Fruit fly (Drosophila melanogaster) whole organism, embryonic: Measurements from ENCODE around the gene kirre.

Experiments
- Adf1 ChIP-seq: fragments of 200-800 bp; sonication (Bioruptor generic); IDR thresholded peaks from 2 replicates; pipeline ENCODE4 v1.3.6; 2022; ENCODE audit warnings: missing biosample characterization, missing genetic modification characterization
- Blimp-1 ChIP-seq: fragments of 200-800 bp; sonication (Bioruptor generic); optimal IDR thresholded peaks from 3 replicates; lab custom pipeline; 2018; ENCODE audit warnings: missing biosample characterization, missing genetic modification characterization, mild to moderate bottlenecking, moderate library complexity, missing genetic modification reagents
- CG10274 ChIP-seq: fragments of 200-800 bp; sonication (Bioruptor generic); optimal IDR thresholded peaks from 3 replicates; lab custom pipeline; 2017; ENCODE audit warnings: missing biosample characterization, mild to moderate bottlenecking, missing genetic modification characterization
- CG12219 ChIP-seq: fragments of 200-800 bp; sonication (Bioruptor generic); optimal IDR thresholded peaks from 3 replicates; lab custom pipeline; 2018; ENCODE audit warnings: missing biosample characterization, mild to moderate bottlenecking, missing genetic modification characterization
- CG12236 ChIP-seq: fragments of 200-800 bp; sonication (Bioruptor generic); optimal IDR thresholded peaks from 2 replicates; lab custom pipeline; 2016; ENCODE audit warnings: missing biosample characterization, missing genetic modification characterization
- CG12299 ChIP-seq: fragments of 200-800 bp; sonication (Bioruptor generic); optimal IDR thresholded peaks from 2 replicates; lab custom pipeline; 2018; ENCODE audit warnings: missing biosample characterization, mild to moderate bottlenecking, missing genetic modification characterization
- CG1233 ChIP-seq: fragments of 200-800 bp; sonication (Bioruptor generic); optimal IDR thresholded peaks from 4 replicates; lab custom pipeline; 2018; ENCODE audit warnings: missing biosample characterization, mild to moderate bottlenecking, missing genetic modification characterization
- CG14710 ChIP-seq: fragments of 200-800 bp; sonication (Bioruptor generic); optimal IDR thresholded peaks from 3 replicates; lab custom pipeline; 2019; ENCODE audit warnings: missing biosample characterization, mild to moderate bottlenecking, missing genetic modification characterization, moderate library complexity
- CG14860 ChIP-seq: fragments of 200-800 bp; sonication (Bioruptor generic); IDR thresholded peaks from 3 replicates; pipeline ENCODE4 v1.3.6; 2022; ENCODE audit warnings: missing biosample characterization, missing genetic modification characterization; ENCODE audit not compliant: partially characterized antibody
- CG15479 ChIP-seq: fragments of 200-800 bp; sonication (Bioruptor generic); optimal IDR thresholded peaks from 3 replicates; lab custom pipeline; 2019; ENCODE audit warnings: missing biosample characterization, mild to moderate bottlenecking, missing genetic modification characterization, moderate library complexity
- CG15601 ChIP-seq: fragments of 200-800 bp; sonication (Bioruptor generic); optimal IDR thresholded peaks from 3 replicates; lab custom pipeline; 2019; ENCODE audit warnings: missing biosample characterization, mild to moderate bottlenecking, missing genetic modification characterization, moderate library complexity
- CG1603 ChIP-seq: fragments of 200-800 bp; sonication (Bioruptor generic); optimal IDR thresholded peaks from 2 replicates; lab custom pipeline; 2019; ENCODE audit warnings: missing biosample characterization, mild to moderate bottlenecking, missing genetic modification characterization, moderate library complexity
- CG1647 ChIP-seq: fragments of 200-800 bp; sonication (Bioruptor generic); optimal IDR thresholded peaks from 3 replicates; lab custom pipeline; 2016; ENCODE audit warnings: missing biosample characterization, missing genetic modification characterization
- CG16815 ChIP-seq: fragments of 200-800 bp; sonication (Bioruptor generic); optimal IDR thresholded peaks from 3 replicates; lab custom pipeline; 2017; ENCODE audit warnings: missing biosample characterization, mild to moderate bottlenecking, missing genetic modification characterization
- CG17186 ChIP-seq: fragments of 200-800 bp; sonication (Bioruptor generic); optimal IDR thresholded peaks from 3 replicates; lab custom pipeline; 2017; ENCODE audit warnings: missing biosample characterization, missing genetic modification reagents, missing genetic modification characterization
- CG18262 ChIP-seq: fragments of 200-800 bp; optimal IDR thresholded peaks from 3 replicates; lab custom pipeline; 2019; ENCODE audit warnings: missing biosample characterization, mild to moderate bottlenecking, missing genetic modification characterization, moderate library complexity
- CG18764 ChIP-seq: fragments of 200-800 bp; sonication (Bioruptor generic); optimal IDR thresholded peaks from 3 replicates; lab custom pipeline; 2016; ENCODE audit warnings: missing biosample characterization, missing genetic modification characterization
- CG2889 ChIP-seq: fragments of 200-800 bp; sonication (Bioruptor generic); IDR thresholded peaks from 3 replicates; pipeline ENCODE4 v1.3.6; 2022; ENCODE audit warnings: missing biosample characterization, missing genetic modification characterization
- CG33213 ChIP-seq: fragments of 200-800 bp; sonication (Bioruptor generic); optimal IDR thresholded peaks from 3 replicates; lab custom pipeline; 2016; ENCODE audit warnings: missing biosample characterization, missing genetic modification characterization
- CG4404 ChIP-seq: fragments of 200-800 bp; sonication (Bioruptor generic); IDR thresholded peaks from 2 replicates; pipeline ENCODE4 v1.3.6; 2022; ENCODE audit warnings: missing biosample characterization, missing genetic modification characterization
- CG4820 ChIP-seq: fragments of 200-800 bp; sonication (Bioruptor generic); optimal IDR thresholded peaks from 3 replicates; lab custom pipeline; 2016; ENCODE audit warnings: missing biosample characterization, missing genetic modification characterization
- CG8089 ChIP-seq: fragments of 200-800 bp; sonication (Bioruptor generic); optimal IDR thresholded peaks from 3 replicates; lab custom pipeline; 2016; ENCODE audit warnings: missing biosample characterization, missing genetic modification characterization
- CG8765 ChIP-seq: fragments of 200-800 bp; sonication (Bioruptor generic); IDR thresholded peaks from 2 replicates; pipeline ENCODE4 v1.3.6; 2022; ENCODE audit warnings: missing biosample characterization, missing genetic modification characterization
- Dad ChIP-seq: fragments of 200-800 bp; sonication (Bioruptor generic); optimal IDR thresholded peaks from 3 replicates; lab custom pipeline; 2016; ENCODE audit warnings: missing biosample characterization, missing genetic modification characterization
- Eip74EF ChIP-seq, 2 experiments: fragments of 200-800 bp in 1 of 2; fragments of >200 bp in 1 of 2; sonication (Bioruptor generic) in 1 of 2; optimal IDR thresholded peaks; 2 replicates each; lab custom pipeline; 2017 to 2019; ENCODE audit warnings: missing biosample characterization in 2 of 2, missing genetic modification characterization in 2 of 2, mild to moderate bottlenecking in 1 of 2, moderate library complexity in 1 of 2
- Hr51 ChIP-seq, 2 experiments: fragments of 200-800 bp; sonication (Bioruptor generic); optimal IDR thresholded peaks; 2 replicates in 1 of 2; 3 replicates in 1 of 2; lab custom pipeline; 2016 to 2018; ENCODE audit warnings: missing biosample characterization in 2 of 2, missing genetic modification characterization in 2 of 2, mild to moderate bottlenecking in 1 of 2, moderate library complexity in 1 of 2
- Mad ChIP-seq: fragments of 200-800 bp; sonication (Bioruptor generic); optimal IDR thresholded peaks from 2 replicates; lab custom pipeline; 2016; ENCODE audit warnings: missing biosample characterization, missing genetic modification characterization
- Mes4 ChIP-seq: fragments of 200-800 bp; sonication (Bioruptor generic); optimal IDR thresholded peaks from 2 replicates; lab custom pipeline; 2016; ENCODE audit warnings: missing biosample characterization, missing genetic modification characterization
- Nf-YA ChIP-seq: fragments of 200-800 bp; sonication (Bioruptor generic); IDR thresholded peaks from 2 replicates; pipeline ENCODE4 v1.3.6; 2022; ENCODE audit warnings: missing biosample characterization, missing genetic modification characterization
- Oli ChIP-seq: fragments of 200-800 bp; sonication (Bioruptor generic); optimal IDR thresholded peaks from 2 replicates; lab custom pipeline; 2018; ENCODE audit warnings: missing biosample characterization, mild to moderate bottlenecking, missing genetic modification characterization, moderate library complexity
- Poxn ChIP-seq: fragments of 200-800 bp; sonication (Bioruptor generic); IDR thresholded peaks from 2 replicates; pipeline ENCODE4 v1.3.6; 2022; ENCODE audit warnings: missing biosample characterization, missing genetic modification characterization
- ac ChIP-seq: fragments of 200-800 bp; sonication (Bioruptor generic); optimal IDR thresholded peaks from 3 replicates; lab custom pipeline; 2017; ENCODE audit warnings: missing biosample characterization, mild to moderate bottlenecking, missing genetic modification characterization
- az2 ChIP-seq: fragments of 200-800 bp; sonication (Bioruptor generic); optimal IDR thresholded peaks from 3 replicates; lab custom pipeline; 2016; ENCODE audit warnings: missing biosample characterization, missing genetic modification characterization
- btn ChIP-seq: fragments of 200-800 bp; sonication (Bioruptor generic); optimal IDR thresholded peaks from 2 replicates; lab custom pipeline; 2016; ENCODE audit warnings: missing biosample characterization, missing genetic modification characterization
- cad ChIP-seq: fragments of >200 bp; optimal IDR thresholded peaks from 2 replicates; lab custom pipeline; 2017; ENCODE audit warnings: missing biosample characterization, missing genetic modification characterization
- crc ChIP-seq: fragments of 200-800 bp; sonication (Bioruptor generic); optimal IDR thresholded peaks from 2 replicates; lab custom pipeline; 2016; ENCODE audit warnings: missing biosample characterization, missing genetic modification characterization
- insv ChIP-seq, 2 experiments: fragments of 200-800 bp; sonication (Bioruptor generic); optimal IDR thresholded peaks; 3 replicates each; lab custom pipeline; 2016 to 2018; ENCODE audit warnings: missing biosample characterization in 2 of 2, missing genetic modification characterization in 2 of 2
- jing ChIP-seq: fragments of 200-800 bp; sonication (Bioruptor generic); optimal IDR thresholded peaks from 2 replicates; lab custom pipeline; 2018; ENCODE audit warnings: missing biosample characterization, mild to moderate bottlenecking, missing genetic modification characterization
- ken ChIP-seq: fragments of 200-800 bp; sonication (Bioruptor generic); IDR thresholded peaks from 3 replicates; pipeline ENCODE4 v1.3.6; 2022; ENCODE audit warnings: missing biosample characterization, missing genetic modification characterization
- knrl ChIP-seq: fragments of 200-800 bp; sonication (Bioruptor generic); IDR thresholded peaks from 3 replicates; pipeline ENCODE4 v1.3.6; 2022; ENCODE audit warnings: missing biosample characterization, missing genetic modification characterization; ENCODE audit not compliant: partially characterized antibody
- oc ChIP-seq: fragments of 200-800 bp; sonication (Bioruptor generic); optimal IDR thresholded peaks from 2 replicates; lab custom pipeline; 2018; ENCODE audit warnings: missing biosample characterization, mild to moderate bottlenecking, missing genetic modification characterization, moderate library complexity
- sna ChIP-seq: fragments of 200-800 bp; sonication (Bioruptor generic); IDR thresholded peaks from 2 replicates; pipeline ENCODE4 v1.3.6; 2022; ENCODE audit warnings: missing biosample characterization, missing genetic modification characterization; ENCODE audit not compliant: partially characterized antibody
- so ChIP-seq: fragments of 200-800 bp; sonication (Bioruptor generic); IDR thresholded peaks from 3 replicates; pipeline ENCODE4 v1.3.6; 2022; ENCODE audit warnings: missing biosample characterization, missing genetic modification characterization
- sqz ChIP-seq: fragments of 200-800 bp; sonication (Bioruptor generic); optimal IDR thresholded peaks from 3 replicates; lab custom pipeline; 2018; ENCODE audit warnings: missing biosample characterization, mild to moderate bottlenecking, missing genetic modification characterization
- ssp ChIP-seq: fragments of 200-800 bp; sonication (Bioruptor generic); IDR thresholded peaks from 2 replicates; pipeline ENCODE4 v1.3.6; 2022; ENCODE audit warnings: missing biosample characterization, missing genetic modification characterization
- sug ChIP-seq: fragments of 200-800 bp; optimal IDR thresholded peaks from 2 replicates; lab custom pipeline; 2019; ENCODE audit warnings: missing biosample characterization, mild to moderate bottlenecking, missing genetic modification characterization, moderate library complexity
- tap ChIP-seq: fragments of 200-800 bp; optimal IDR thresholded peaks from 3 replicates; lab custom pipeline; 2019; ENCODE audit warnings: missing biosample characterization, mild to moderate bottlenecking, missing genetic modification characterization, moderate library complexity
- toy ChIP-seq: fragments of 200-800 bp; sonication (Bioruptor generic); IDR thresholded peaks from 2 replicates; pipeline ENCODE4 v1.3.6; 2022; ENCODE audit warnings: missing biosample characterization, missing genetic modification characterization
- twi ChIP-seq: fragments of 200-800 bp; optimal IDR thresholded peaks from 2 replicates; lab custom pipeline; 2019; ENCODE audit warnings: missing biosample characterization, mild to moderate bottlenecking, missing genetic modification characterization, moderate library complexity
- unpg ChIP-seq: fragments of 200-800 bp; sonication (Bioruptor generic); optimal IDR thresholded peaks from 3 replicates; lab custom pipeline; 2018; ENCODE audit warnings: missing biosample characterization, mild to moderate bottlenecking, missing genetic modification characterization, moderate library complexity

kirre gene

DNA sequence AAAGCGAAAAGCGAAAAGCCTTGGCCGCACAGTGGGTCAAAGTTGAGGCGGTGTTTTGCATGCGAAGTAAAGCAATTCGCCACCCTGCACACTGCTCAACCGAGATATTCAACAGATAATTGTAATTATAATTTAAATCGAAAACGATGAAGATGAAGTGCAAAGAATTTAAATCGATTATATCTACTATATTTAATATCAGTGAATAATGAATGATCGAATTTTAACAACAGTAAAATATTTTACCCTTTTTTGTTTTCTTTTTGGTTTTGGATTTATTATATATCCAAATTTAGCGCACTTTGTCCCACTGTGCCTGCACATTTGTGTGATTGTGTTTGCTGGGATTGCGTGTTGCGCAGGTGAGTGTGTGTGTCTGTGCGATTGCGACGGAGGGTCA, 47.1 kb downstream of the kirre start (continued):
- TF ChIP-seq tap (peak; percentile 80), btn (GFP tag; lab: Kevin White, UChicago) (no peak), Blimp-1 (GFP tag; lab: Kevin White, UChicago) (peak; percentile 80), CG14710 (peak; percentile 70), insv (GFP tag; optimal IDR thresholded peaks at IDR 0.05; lab: Kevin White, UChicago) (peak in 1 of 2 experiments; percentile 17), CG15479 (GFP tag; lab: Kevin White, UChicago) (no peak), Adf1 (0 out of 2 replicates have a peak, but pooled peaks have one; percentile 27), sqz (peak; percentile 67), Oli (tag; lab: Kevin White, UChicago) (peak; percentile 93), CG4820 (GFP tag; lab: Kevin White, UChicago) (peak; percentile 83), Eip74EF (GFP tag; optimal IDR thresholded peaks at IDR 0.05; lab: Kevin White, UChicago) (peak in 1 of 2 experiments; percentile 85), CG1647 (GFP tag; lab: Kevin White, UChicago) (peak; percentile 59), twi (tag; lab: Kevin White, UChicago) (peak; percentile 64), CG17186 (GFP tag; lab: Kevin White, UChicago) (peak; percentile 44), sug (peak; percentile 59), CG14860 (GFP tag; lab: Robert Waterston, UW) (0 out of 3 replicates have a peak, but pooled peaks have one; percentile 34), CG2889 (GFP tag; lab: Robert Waterston, UW) (peak; percentile 69), Mad (peak; percentile 75), oc (tag; lab: Kevin White, UChicago) (peak; percentile 74), crc (GFP tag; lab: Kevin White, UChicago) (peak; percentile 61), toy (GFP tag; lab: Robert Waterston, UW) (peak; percentile 31; the same call in 1 of the 2 replicates), CG12299 (tag; lab: Kevin White, UChicago) (peak; percentile 58), CG12236 (GFP tag; lab: Kevin White, UChicago) (peak; percentile 3), CG8089 (peak; percentile 52), Dad (peak; percentile 95), CG18262 (peak; percentile 85), ac (peak; percentile 22), Mes4 (GFP tag; lab: Kevin White, UChicago) (peak; percentile 33), Poxn (GFP tag; lab: Robert Waterston, UW) (peak; percentile 56; the same call in 1 of the 2 replicates), CG16815 (GFP tag; lab: Kevin White, UChicago) (peak; percentile 75), CG10274 (GFP tag; lab: Kevin White, UChicago) (peak; percentile 65), CG15601 (tag; lab: Kevin White, UChicago) (peak; percentile 34), CG1233 (GFP tag; lab: Kevin White, UChicago) (peak; percentile 83), unpg (peak; percentile 86), az2 (peak; percentile 75), ssp (GFP tag; lab: Robert Waterston, UW) (peak; percentile 67), CG12219 (peak; percentile 80), CG33213 (GFP tag; lab: Kevin White, UChicago) (peak; percentile 50), CG1603 (tag; lab: Kevin White, UChicago) (peak; percentile 72), jing (GFP tag; lab: Kevin White, UChicago) (peak; percentile 75), sna (GFP tag; lab: Robert Waterston, UW) (no peak), Hr51 (GFP tag; optimal IDR thresholded peaks at IDR 0.05; lab: Kevin White, UChicago) (peak; percentile 66 to 94), knrl (no peak), Nf-YA (GFP tag; lab: Robert Waterston, UW) (peak; percentile 69), CG4404 (GFP tag; lab: Robert Waterston, UW) (peak; percentile 58), ken (GFP tag; lab: Robert Waterston, UW) (peak; percentile 54; the same call in 1 of the 3 replicates), CG18764 (GFP tag; lab: Kevin White, UChicago) (peak; percentile 48), CG8765 (GFP tag; lab: Robert Waterston, UW) (no peak), so (peak; percentile 91; the same call in 2 of the 3 replicates), cad (no peak)
